Fruit fly (Drosophila melanogaster) whole organism, prepupa: ENCODE results near the gene CG32249.

Experiments
- Blimp-1 ChIP-seq: fragments of 200-800 bp; sonication (Bioruptor generic); optimal IDR thresholded peaks from 3 replicates; lab custom pipeline; 2017; ENCODE audit warnings: missing biosample characterization, missing genetic modification characterization, mild to moderate bottlenecking, moderate library complexity, missing genetic modification reagents
- CG10669 ChIP-seq: fragments of 200-800 bp; sonication (Bioruptor generic); optimal IDR thresholded peaks from 3 replicates; lab custom pipeline; 2018; ENCODE audit warnings: missing biosample characterization, mild to moderate bottlenecking, missing genetic modification characterization, moderate library complexity
- CG11762 ChIP-seq: fragments of 200-800 bp; sonication (Bioruptor generic); optimal IDR thresholded peaks from 3 replicates; lab custom pipeline; 2016; ENCODE audit warnings: missing biosample characterization, missing genetic modification characterization; ENCODE audit not compliant: insufficient read depth
- CG1621 ChIP-seq: fragments of 200-800 bp; sonication (Bioruptor generic); optimal IDR thresholded peaks from 3 replicates; lab custom pipeline; 2018; ENCODE audit warnings: missing biosample characterization, mild to moderate bottlenecking, missing genetic modification characterization
- CG3032 ChIP-seq: fragments of 200-800 bp; optimal IDR thresholded peaks from 2 replicates; lab custom pipeline; 2019; ENCODE audit warnings: missing biosample characterization, mild to moderate bottlenecking, missing genetic modification characterization, moderate library complexity
- CG31627 ChIP-seq: fragments of 200-800 bp; sonication (Bioruptor generic); optimal IDR thresholded peaks from 3 replicates; lab custom pipeline; 2016; ENCODE audit warnings: missing biosample characterization, missing genetic modification characterization
- CG6808 ChIP-seq: fragments of 200-800 bp; sonication (Bioruptor generic); optimal IDR thresholded peaks from 3 replicates; lab custom pipeline; 2017; ENCODE audit warnings: missing biosample characterization, missing genetic modification characterization, mild to moderate bottlenecking, moderate library complexity, missing genetic modification reagents
- CG7368 ChIP-seq: fragments of 200-800 bp; sonication (Bioruptor generic); optimal IDR thresholded peaks from 3 replicates; lab custom pipeline; 2016; ENCODE audit warnings: missing biosample characterization, missing genetic modification characterization
- CG8319 ChIP-seq: fragments of 200-800 bp; sonication (Bioruptor generic); optimal IDR thresholded peaks from 3 replicates; lab custom pipeline; 2016; ENCODE audit warnings: missing biosample characterization, missing genetic modification characterization
- CG9139 ChIP-seq: fragments of 200-800 bp; sonication (Bioruptor generic); optimal IDR thresholded peaks from 3 replicates; lab custom pipeline; 2017; ENCODE audit warnings: missing biosample characterization, mild to moderate bottlenecking, missing genetic modification characterization
- Eip75B ChIP-seq: fragments of 200-800 bp; sonication (Bioruptor generic); optimal IDR thresholded peaks from 3 replicates; lab custom pipeline; 2016; ENCODE audit warnings: missing biosample characterization, missing genetic modification characterization
- Eip78C ChIP-seq: fragments of 200-800 bp; sonication (Bioruptor generic); peaks from one replicate; lab custom pipeline; 2016; ENCODE audit warnings: missing biosample characterization, missing genetic modification characterization
- Ets96B ChIP-seq: fragments of 200-800 bp; optimal IDR thresholded peaks from 2 replicates; lab custom pipeline; 2019; ENCODE audit warnings: missing biosample characterization, mild to moderate bottlenecking, missing genetic modification characterization, moderate library complexity
- Hr38 ChIP-seq: sonication (Bioruptor generic); optimal IDR thresholded peaks from 2 replicates; lab custom pipeline; 2016; ENCODE audit warnings: missing biosample characterization, missing genetic modification characterization
- Lpt ChIP-seq: fragments of 200-800 bp; sonication (Bioruptor generic); optimal IDR thresholded peaks from 3 replicates; lab custom pipeline; 2016; ENCODE audit warnings: missing biosample characterization, missing genetic modification characterization
- Met ChIP-seq: fragments of 200-800 bp; sonication (Bioruptor generic); optimal IDR thresholded peaks from 3 replicates; lab custom pipeline; 2016; ENCODE audit warnings: missing biosample characterization, missing genetic modification characterization
- Sox102F ChIP-seq: fragments of 200-800 bp; sonication (Bioruptor generic); optimal IDR thresholded peaks from 2 replicates; lab custom pipeline; 2016; ENCODE audit warnings: missing biosample characterization, mild to moderate bottlenecking, missing genetic modification characterization
- Sox14 ChIP-seq: fragments of 200-800 bp; sonication (Bioruptor generic); optimal IDR thresholded peaks from 3 replicates; lab custom pipeline; 2016; ENCODE audit warnings: missing biosample characterization, missing genetic modification characterization
- dac ChIP-seq: fragments of 200-800 bp; sonication (Bioruptor generic); optimal IDR thresholded peaks from 2 replicates; lab custom pipeline; 2017; ENCODE audit warnings: missing biosample characterization, mild to moderate bottlenecking, missing genetic modification characterization
- dsx ChIP-seq: fragments of 200-800 bp; optimal IDR thresholded peaks from 3 replicates; lab custom pipeline; 2019; ENCODE audit warnings: missing biosample characterization, mild to moderate bottlenecking, missing genetic modification characterization, moderate library complexity; ENCODE audit not compliant: poor library complexity, severe bottlenecking
- esn ChIP-seq: fragments of 200-800 bp; sonication (Bioruptor generic); optimal IDR thresholded peaks from 2 replicates; lab custom pipeline; 2016; ENCODE audit warnings: missing biosample characterization, mild to moderate bottlenecking, missing genetic modification characterization, moderate library complexity
- fd59A ChIP-seq: fragments of 200-800 bp; sonication (Bioruptor generic); optimal IDR thresholded peaks from 2 replicates; lab custom pipeline; 2017; ENCODE audit warnings: missing biosample characterization, mild to moderate bottlenecking, missing genetic modification characterization, missing genetic modification reagents
- fkh ChIP-seq: fragments of 200-800 bp; sonication (Bioruptor generic); optimal IDR thresholded peaks from 3 replicates; lab custom pipeline; 2017; ENCODE audit warnings: missing biosample characterization, mild to moderate bottlenecking, missing genetic modification characterization, moderate library complexity
- lz ChIP-seq: fragments of 200-800 bp; sonication (Bioruptor generic); optimal IDR thresholded peaks from 3 replicates; lab custom pipeline; 2016; ENCODE audit warnings: missing biosample characterization, missing genetic modification characterization
- net ChIP-seq: fragments of 200-800 bp; sonication (Bioruptor generic); optimal IDR thresholded peaks from 3 replicates; lab custom pipeline; 2016; ENCODE audit warnings: missing biosample characterization, missing genetic modification characterization
- pdm3 ChIP-seq: fragments of 200-800 bp; sonication (Bioruptor generic); optimal IDR thresholded peaks from 3 replicates; lab custom pipeline; 2016; ENCODE audit warnings: missing biosample characterization, missing genetic modification characterization
- salr ChIP-seq, 2 experiments: fragments of 200-800 bp; sonication (Bioruptor generic); optimal IDR thresholded peaks; 3 replicates each; lab custom pipeline; 2016 to 2018; ENCODE audit warnings: missing biosample characterization in 2 of 2, missing genetic modification characterization in 2 of 2, mild to moderate bottlenecking in 1 of 2
- spab ChIP-seq: fragments of 200-800 bp; sonication (Bioruptor generic); optimal IDR thresholded peaks from 2 replicates; lab custom pipeline; 2017; ENCODE audit warnings: missing biosample characterization, mild to moderate bottlenecking, missing genetic modification characterization, missing genetic modification reagents
- vri ChIP-seq: fragments of 200-800 bp; sonication (Bioruptor generic); optimal IDR thresholded peaks from 3 replicates; lab custom pipeline; 2016; ENCODE audit warnings: missing biosample characterization, mild to moderate bottlenecking, missing genetic modification characterization

The CG32249 gene

DNA sequence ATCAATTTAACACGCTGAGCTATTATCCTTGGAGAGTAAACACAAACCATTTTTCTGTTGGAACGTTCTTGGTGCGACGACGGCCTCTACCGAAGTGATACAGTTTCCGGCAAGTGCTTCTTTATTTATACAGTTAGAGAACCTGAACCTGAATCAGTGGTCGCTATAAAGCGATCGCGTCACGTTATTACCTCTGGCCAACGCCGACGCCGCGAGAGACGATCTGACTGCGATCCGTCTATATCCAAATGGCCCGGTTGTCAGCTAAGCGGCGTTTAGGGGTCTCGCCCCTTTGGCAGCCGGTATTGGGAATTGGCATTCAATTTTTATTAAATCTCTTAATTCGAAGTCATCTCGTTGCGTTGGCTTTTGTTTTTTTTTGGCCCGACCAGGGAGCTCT is 11.7 kb upstream of the CG32249 start, which contains the start of gene CG11345:
TSS of gene CG11345 (minus strand) at position 101 of the 400 bp plus-strand sequence.
- TF ChIP-seq pdm3 (GFP tag; lab: Kevin White, UChicago), result no peak
- TF ChIP-seq CG10669, result no peak
- TF ChIP-seq Ets96B (tag; lab: Kevin White, UChicago), result no peak
- TF ChIP-seq Hr38, result no peak
- TF ChIP-seq net (GFP tag; lab: Kevin White, UChicago), result no peak

DNA sequence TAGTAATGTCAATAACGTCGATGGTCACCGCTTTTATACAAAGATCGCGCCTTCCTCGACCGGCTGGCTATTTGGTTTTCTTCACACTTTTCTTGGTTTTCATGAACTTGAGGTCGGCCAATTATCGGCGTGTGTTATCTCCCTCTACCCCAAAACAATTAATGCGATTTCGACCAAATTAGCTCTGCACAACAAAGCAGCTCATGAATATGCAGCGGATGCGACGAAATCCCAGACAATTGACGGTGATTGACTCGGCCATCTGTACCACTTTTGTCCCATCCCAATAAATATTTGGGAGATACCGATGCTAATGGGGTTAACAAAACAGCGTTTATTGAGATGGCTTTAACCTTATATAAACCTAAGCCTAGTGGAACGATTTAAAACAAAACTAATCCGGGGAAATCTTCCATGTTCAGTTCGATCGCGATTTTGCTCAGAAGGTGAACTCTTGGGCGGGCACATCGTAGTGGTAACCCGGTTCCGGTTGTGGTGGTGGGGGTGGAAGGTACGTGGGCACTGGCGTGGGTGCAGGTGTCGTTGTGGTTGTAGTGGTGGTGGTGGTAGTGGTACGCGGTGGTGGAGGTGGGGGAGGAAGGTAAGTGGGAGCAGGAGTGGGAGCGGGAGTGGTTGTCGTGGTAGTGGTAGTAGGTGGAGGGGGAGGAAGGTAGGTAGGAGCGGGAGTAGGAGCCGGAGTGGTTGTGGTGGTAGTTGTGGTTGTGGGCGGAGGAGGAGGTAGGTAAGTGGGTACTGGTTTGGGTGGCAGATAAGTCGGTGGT is 9.3 kb upstream of the CG32249 start, which contains the start of gene CG15022:
TSS of gene CG15022 (minus strand) at position 11 of the 782 bp plus-strand sequence.
- no peak for TF ChIP-seq Blimp-1 (GFP tag; lab: Kevin White, UChicago)
- TF ChIP-seq net (GFP tag; lab: Kevin White, UChicago), result no peak
- TF ChIP-seq CG3032 (tag; lab: Kevin White, UChicago), result no peak
- TF ChIP-seq CG11762 (GFP tag; lab: Kevin White, UChicago), result no peak

DNA sequence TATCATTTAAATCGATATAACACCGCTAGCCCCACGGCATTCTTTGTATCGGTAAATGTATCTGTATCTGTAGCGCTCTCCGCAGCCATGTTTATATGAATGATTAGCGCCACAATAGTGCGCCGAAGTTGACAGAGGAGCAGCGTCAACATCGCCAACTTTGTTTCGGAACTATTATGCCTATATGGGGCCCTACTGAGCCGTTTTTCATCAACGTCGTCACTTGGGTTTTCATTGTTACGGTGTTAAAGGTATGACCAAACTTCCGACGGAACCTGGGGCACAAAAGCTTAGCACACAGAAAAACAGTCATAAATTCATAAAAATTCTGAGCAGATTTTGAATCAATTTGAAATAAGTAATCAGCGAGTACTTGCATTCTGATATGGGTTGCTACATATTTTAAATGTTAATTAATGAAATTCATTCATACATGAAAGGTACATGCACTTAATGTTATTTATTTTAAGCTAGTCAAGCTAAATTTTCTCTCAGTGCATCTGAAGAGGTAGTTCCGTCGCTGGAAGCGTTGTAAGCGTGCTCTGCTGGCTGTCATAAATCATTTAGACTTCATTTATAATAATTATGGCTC is 8.3 kb upstream of the CG32249 start, which contains the start of gene CG15023:
TSS of gene CG15023 (minus strand) at position 51 of the 592 bp plus-strand sequence.
- TF ChIP-seq vri (GFP tag; lab: Kevin White, UChicago), result no peak
- no peak for TF ChIP-seq esn
- peak; percentile 61 for TF ChIP-seq Eip78C (GFP tag; lab: Kevin White, UChicago)

DNA sequence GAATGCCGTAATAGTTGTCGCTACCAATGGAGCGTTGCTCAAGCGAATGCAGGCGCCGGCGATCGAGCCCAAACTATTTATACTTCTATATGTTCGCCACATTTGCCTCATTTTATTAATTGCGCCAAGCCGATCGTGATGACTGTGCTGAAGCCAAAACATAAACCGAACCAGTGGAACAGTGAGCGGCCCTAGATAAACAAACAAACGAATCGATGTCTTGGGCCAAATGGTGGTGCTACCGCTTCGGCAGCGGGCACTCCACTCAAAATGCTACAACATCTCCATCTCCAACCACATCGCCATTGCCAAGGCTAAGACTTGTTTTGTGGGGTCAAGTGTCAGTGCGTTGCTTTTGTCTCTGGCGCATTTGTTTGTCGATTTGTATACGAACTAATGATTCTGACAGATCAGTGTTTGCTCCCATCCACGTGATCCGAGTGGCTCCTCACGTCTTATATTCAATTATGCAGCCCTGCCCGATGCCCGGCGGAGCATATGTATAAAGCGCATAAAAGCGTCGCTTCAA is 6.0 kb upstream of the CG32249 start, which contains the start of gene CG15024:
TSS of gene CG15024 (minus strand) at position 51 of the 529 bp plus-strand sequence.
- TF ChIP-seq CG7368 (GFP tag; lab: Kevin White, UChicago) (no peak), dac (GFP tag; lab: Kevin White, UChicago) (no peak), Sox14 (GFP tag; lab: Kevin White, UChicago) (no peak), dsx (GFP tag; lab: Kevin White, UChicago) (no peak), CG1621 (tag; lab: Kevin White, UChicago) (no peak), Met (no peak), Lpt (GFP tag; lab: Kevin White, UChicago) (no peak), Eip75B (GFP tag; lab: Kevin White, UChicago) (no peak), lz (GFP tag; lab: Kevin White, UChicago) (no peak), CG8319 (GFP tag; lab: Kevin White, UChicago) (no peak), salr (GFP tag; optimal IDR thresholded peaks at IDR 0.05; lab: Kevin White, UChicago) (no peak), CG6808 (no peak), fd59A (GFP tag; lab: Kevin White, UChicago) (no peak), CG9139 (GFP tag; lab: Kevin White, UChicago) (no peak), Sox102F (no peak), net (GFP tag; lab: Kevin White, UChicago) (no peak), CG31627 (GFP tag; lab: Kevin White, UChicago) (no peak), spab (GFP tag; lab: Kevin White, UChicago) (no peak), fkh (GFP tag; lab: Kevin White, UChicago) (no peak)

DNA sequence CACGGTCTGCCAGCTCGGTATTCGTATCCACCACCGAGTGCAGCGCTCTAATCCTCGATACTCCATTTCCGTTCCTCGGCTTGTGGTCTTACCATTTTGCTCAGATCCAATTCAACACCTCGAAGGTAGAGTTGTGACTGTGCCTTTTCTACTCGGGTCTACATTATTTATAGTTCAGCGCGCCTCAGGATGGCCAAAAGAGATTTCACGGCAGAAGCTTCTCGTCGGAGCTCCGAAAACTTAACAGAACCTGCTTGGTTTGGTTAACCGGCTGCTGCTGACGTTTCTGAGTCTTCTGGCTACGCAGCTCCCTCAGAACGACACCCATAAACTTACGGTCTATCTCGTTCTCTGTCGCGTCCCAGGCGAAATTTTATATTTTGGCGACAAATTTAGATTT is 3.3 kb upstream of the CG32249 start, which contains the start of gene CG32241:
TSS of gene CG32241 (minus strand) at position 101 of the 400 bp plus-strand sequence.
- no peak for TF ChIP-seq Sox102F
- TF ChIP-seq Blimp-1 (GFP tag; lab: Kevin White, UChicago), result no peak
- no peak for TF ChIP-seq Lpt (GFP tag; lab: Kevin White, UChicago)
- TF ChIP-seq CG1621 (tag; lab: Kevin White, UChicago), result no peak
- TF ChIP-seq, all 60 proteins: peak for 0
